Worm (Caenorhabditis elegans) whole organism, late embryonic: Measurements from ENCODE around the gene T19D12.10.

Source experiments
- K09A11.1 ChIP-seq: sonication (generic microtip); optimal IDR thresholded peaks from 2 replicates; lab custom pipeline; 2017; ENCODE audit warnings: antibody characterized with exemption, mild to moderate bottlenecking, missing genetic modification characterization, missing compliant biosample characterization; ENCODE audit not compliant: insufficient read depth
- ama-1 ChIP-seq: fragments of 150-350 bp; optimal IDR thresholded peaks from 2 replicates; lab custom pipeline; 2014
- ceh-30 ChIP-seq: fragments of 150-350 bp; optimal IDR thresholded peaks from 2 replicates; lab custom pipeline; 2014; ENCODE audit warnings: missing biosample characterization, missing genetic modification characterization
- ref-2 ChIP-seq: sonication (generic microtip); optimal IDR thresholded peaks from 2 replicates; lab custom pipeline; 2016; ENCODE audit warnings: missing genetic modification characterization, missing compliant biosample characterization
- rnt-1 ChIP-seq: sonication (generic microtip); optimal IDR thresholded peaks from 2 replicates; lab custom pipeline; 2016; ENCODE audit warnings: missing genetic modification characterization, missing compliant biosample characterization
- tbx-2 ChIP-seq: sonication (generic microtip); optimal IDR thresholded peaks from 2 replicates; lab custom pipeline; 2016; ENCODE audit warnings: missing genetic modification characterization, missing compliant biosample characterization

DNA sequence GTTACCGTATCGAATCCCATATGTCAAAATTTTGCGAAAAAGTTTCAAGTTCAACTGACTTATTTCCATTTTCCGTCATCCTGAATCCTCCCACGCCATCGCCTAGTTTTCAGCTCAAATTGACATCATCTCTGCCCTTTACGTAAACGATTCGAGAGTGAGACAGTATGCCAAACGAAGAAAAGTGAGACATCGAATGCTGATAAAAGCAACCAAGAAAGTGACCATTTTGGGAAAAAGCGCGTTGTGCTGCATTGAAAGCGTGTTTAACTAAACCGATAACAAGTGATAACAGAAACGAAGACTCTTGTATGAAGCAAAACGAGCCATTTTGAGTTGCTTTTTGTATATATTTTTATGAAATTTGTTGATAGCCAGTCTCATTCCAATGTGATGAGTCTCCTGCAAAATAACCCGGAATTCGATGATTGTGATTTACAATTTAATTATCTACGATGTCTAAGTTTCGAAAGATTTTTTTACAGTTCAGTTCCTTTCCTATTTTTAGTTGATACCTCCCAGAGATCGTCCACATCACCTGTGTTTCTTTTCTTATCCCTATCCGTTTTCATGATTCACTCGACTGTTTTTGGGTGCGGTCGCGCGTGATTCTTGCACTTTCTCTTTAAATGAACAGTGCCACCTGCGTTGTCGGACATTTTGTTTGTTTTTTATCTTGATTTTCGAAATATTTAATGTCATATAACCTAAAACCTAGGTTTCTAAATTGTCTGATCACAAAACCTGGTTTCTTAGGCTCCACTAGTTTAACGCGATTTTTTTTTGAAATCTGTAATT lies 43.2 kb downstream of the T19D12.10 start:
- no peak for TF ChIP-seq ref-2 (tag; lab: Kevin White, UChicago)
- no peak for TF ChIP-seq ceh-30 (tag; lab: Kevin White, UChicago)
- no peak for TF ChIP-seq ama-1 (lab: Kevin White, UChicago)
- TF ChIP-seq tbx-2 (tag; lab: Kevin White, UChicago): no peak
- TF ChIP-seq K09A11.1 (tag; lab: Kevin White, UChicago): no peak
- TF ChIP-seq rnt-1 (tag; lab: Kevin White, UChicago): no peak
